Worm (Caenorhabditis elegans) whole organism, young adult: ENCODE measurements around the gene hsp-12.2.
A peak's percentile ranks its signal among the peaks of the same experiment; 100 is the strongest.

Experiments used
- B0019.2 ChIP-seq: fragments of 200-800 bp; sonication (Bioruptor generic); conservative IDR thresholded peaks from 2 replicates; pipeline ENCODE4 v1.3.6; 2022; ENCODE audit warnings: missing genetic modification reagents, missing genetic modification characterization, missing compliant biosample characterization
- F22D6.2 ChIP-seq: sonication (generic microtip); optimal IDR thresholded peaks from 2 replicates; lab custom pipeline; 2016; ENCODE audit warnings: mild to moderate bottlenecking, missing genetic modification characterization, missing compliant biosample characterization
- F33H1.4 ChIP-seq: fragments of 200-800 bp; sonication (Bioruptor generic); IDR thresholded peaks from 2 replicates; pipeline ENCODE4 v1.3.6; 2022; ENCODE audit warnings: missing genetic modification reagents, missing genetic modification characterization, missing compliant biosample characterization
- F37B4.10 ChIP-seq: fragments of 200-800 bp; sonication (Bioruptor generic); IDR thresholded peaks from 2 replicates; pipeline ENCODE4 v1.3.6; 2022; ENCODE audit warnings: missing genetic modification characterization, missing compliant biosample characterization
- F39B2.1 ChIP-seq: fragments of 200-800 bp; sonication (Bioruptor generic); IDR thresholded peaks from 2 replicates; pipeline ENCODE4 v1.3.6; 2022; ENCODE audit warnings: missing genetic modification reagents, missing genetic modification characterization, missing compliant biosample characterization
- F57A8.1 ChIP-seq: fragments of 200-800 bp; sonication (Bioruptor generic); optimal IDR thresholded peaks from 2 replicates; lab custom pipeline; 2018; ENCODE audit warnings: mild to moderate bottlenecking, missing genetic modification characterization, moderate library complexity, missing compliant biosample characterization
- F57C9.4 ChIP-seq: sonication (generic microtip); optimal IDR thresholded peaks from 2 replicates; lab custom pipeline; 2017; ENCODE audit warnings: mild to moderate bottlenecking, missing genetic modification characterization, missing compliant biosample characterization
- Y56A3A.18 ChIP-seq: fragments of 200-800 bp; sonication (Bioruptor generic); IDR thresholded peaks from 2 replicates; pipeline ENCODE4 v1.3.6; 2022; ENCODE audit warnings: missing genetic modification reagents, missing genetic modification characterization, missing compliant biosample characterization
- Y79H2A.3 ChIP-seq: fragments of 200-800 bp; sonication (Bioruptor generic); conservative IDR thresholded peaks from 2 replicates; pipeline ENCODE4 v1.3.6; 2022; ENCODE audit warnings: missing genetic modification reagents, missing genetic modification characterization, missing compliant biosample characterization
- ama-1 ChIP-seq, 3 experiments: fragments of 150-350 bp in 1 of 3; sonication (generic microtip) in 2 of 3; optimal IDR thresholded peaks; 2 replicates each; lab custom pipeline; 2014 to 2018; ENCODE audit warnings: missing biosample characterization in 2 of 3, missing genetic modification characterization in 2 of 3, missing genetic modification reagents in 2 of 3
- aptf-2 ChIP-seq: fragments of 200-800 bp; sonication (Bioruptor generic); conservative IDR thresholded peaks from 2 replicates; pipeline ENCODE4 v1.3.6; 2022; ENCODE audit warnings: missing genetic modification reagents, missing genetic modification characterization, missing compliant biosample characterization
- aptf-3 ChIP-seq: fragments of 200-800 bp; sonication (Bioruptor generic); IDR thresholded peaks from 2 replicates; pipeline ENCODE4 v1.3.6; 2022; ENCODE audit warnings: missing genetic modification characterization, missing compliant biosample characterization
- bed-1 ChIP-seq: fragments of 200-800 bp; sonication (Bioruptor generic); IDR thresholded peaks from 2 replicates; pipeline ENCODE4 v1.3.6; 2022; ENCODE audit warnings: missing genetic modification reagents, missing genetic modification characterization, missing compliant biosample characterization
- cebp-1 ChIP-seq, 2 experiments: fragments of 200-800 bp in 1 of 2; sonication (Bioruptor generic) in 1 of 2; sonication (generic microtip) in 1 of 2; IDR thresholded peaks in 1 of 2; optimal IDR thresholded peaks in 1 of 2; 2 replicates each; pipeline versions ENCODE4 v1.3.6 to Lab custom; 2017 to 2022; ENCODE audit warnings: missing compliant biosample characterization in 2 of 2, missing genetic modification characterization in 2 of 2, mild to moderate bottlenecking in 1 of 2, missing genetic modification reagents in 1 of 2, moderate library complexity in 1 of 2
- ceh-100 ChIP-seq: fragments of 200-800 bp; sonication (Bioruptor generic); IDR thresholded peaks from 2 replicates; pipeline ENCODE4 v1.3.6; 2022; ENCODE audit warnings: missing genetic modification reagents, missing genetic modification characterization, missing compliant biosample characterization
- ceh-27 ChIP-seq: fragments of 200-800 bp; sonication (Bioruptor generic); optimal IDR thresholded peaks from 2 replicates; lab custom pipeline; 2018; ENCODE audit warnings: mild to moderate bottlenecking, missing genetic modification characterization, moderate library complexity, missing compliant biosample characterization
- die-1 ChIP-seq: sonication (generic microtip); optimal IDR thresholded peaks from 2 replicates; lab custom pipeline; 2016; ENCODE audit warnings: missing genotype, mild to moderate bottlenecking, missing genetic modification characterization, missing compliant biosample characterization
- dpff-1 ChIP-seq: sonication (generic microtip); optimal IDR thresholded peaks from 2 replicates; lab custom pipeline; 2017; ENCODE audit warnings: mild to moderate bottlenecking, missing genetic modification characterization, missing compliant biosample characterization
- egl-44 ChIP-seq: fragments of 200-800 bp; sonication (Bioruptor generic); IDR thresholded peaks from 2 replicates; pipeline ENCODE4 v1.3.6; 2022; ENCODE audit warnings: missing genetic modification reagents, missing genetic modification characterization, missing compliant biosample characterization
- egrh-3 ChIP-seq: fragments of 200-800 bp; sonication (Bioruptor generic); IDR thresholded peaks from 2 replicates; pipeline ENCODE4 v1.3.6; 2022; ENCODE audit warnings: missing genetic modification reagents, missing genetic modification characterization, missing compliant biosample characterization
- ekl-4 ChIP-seq: fragments of 200-800 bp; sonication (Bioruptor generic); IDR thresholded peaks from 2 replicates; pipeline ENCODE4 v1.3.6; 2022; ENCODE audit warnings: missing genetic modification reagents, missing genetic modification characterization, missing compliant biosample characterization
- hlh-26 ChIP-seq: fragments of 200-800 bp; sonication (Bioruptor generic); conservative IDR thresholded peaks from 2 replicates; pipeline ENCODE4 v1.3.6; 2022; ENCODE audit warnings: missing genetic modification reagents, missing genetic modification characterization, missing compliant biosample characterization
- hmg-20 ChIP-seq: fragments of 200-800 bp; sonication (Bioruptor generic); IDR thresholded peaks from 2 replicates; pipeline ENCODE4 v1.3.6; 2022; ENCODE audit warnings: missing genetic modification reagents, missing genetic modification characterization, missing compliant biosample characterization
- lin-26 ChIP-seq: fragments of 200-800 bp; sonication (Bioruptor generic); IDR thresholded peaks from 2 replicates; pipeline ENCODE4 v1.3.6; 2022; ENCODE audit warnings: missing genetic modification reagents, missing genetic modification characterization, missing compliant biosample characterization
- lin-35 ChIP-seq, 3 experiments: fragments of 150-350 bp in 2 of 3; sonication (generic microtip) in 1 of 3; optimal IDR thresholded peaks; 2 replicates each; lab custom pipeline; 2014 to 2018; ENCODE audit warnings: missing biosample characterization in 3 of 3, missing genetic modification characterization in 3 of 3, missing genetic modification reagents in 3 of 3
- lsy-27 ChIP-seq: sonication (generic microtip); optimal IDR thresholded peaks from 2 replicates; lab custom pipeline; 2017; ENCODE audit warnings: missing genetic modification characterization, mild to moderate bottlenecking, missing compliant biosample characterization, antibody characterized with exemption, missing genotype, borderline replicate concordance; ENCODE audit not compliant: insufficient read depth
- madf-10 ChIP-seq: sonication (generic microtip); optimal IDR thresholded peaks from 2 replicates; lab custom pipeline; 2016; ENCODE audit warnings: mild to moderate bottlenecking, missing genetic modification characterization, missing compliant biosample characterization
- madf-3 ChIP-seq: fragments of 200-800 bp; sonication (Bioruptor generic); IDR thresholded peaks from 2 replicates; pipeline ENCODE4 v1.3.6; 2022; ENCODE audit warnings: missing genetic modification reagents, missing genetic modification characterization, missing compliant biosample characterization
- mcd-1 ChIP-seq: fragments of 200-800 bp; sonication (Bioruptor generic); IDR thresholded peaks from 2 replicates; pipeline ENCODE4 v1.3.6; 2022; ENCODE audit warnings: missing genetic modification reagents, missing genetic modification characterization, missing compliant biosample characterization
- mel-28 ChIP-seq: sonication (generic microtip); optimal IDR thresholded peaks from 2 replicates; lab custom pipeline; 2016; ENCODE audit warnings: borderline replicate concordance, mild to moderate bottlenecking, missing genetic modification characterization, missing compliant biosample characterization
- mes-4 ChIP-seq: sonication (generic microtip); optimal IDR thresholded peaks from 2 replicates; lab custom pipeline; 2016; ENCODE audit warnings: missing genotype, missing genetic modification characterization, missing compliant biosample characterization
- mxl-1 ChIP-seq: sonication (generic microtip); optimal IDR thresholded peaks from 2 replicates; lab custom pipeline; 2016; ENCODE audit warnings: missing genetic modification characterization, missing compliant biosample characterization
- nfyb-1 ChIP-seq: fragments of 200-800 bp; sonication (Bioruptor generic); IDR thresholded peaks from 2 replicates; pipeline ENCODE4 v1.3.6; 2022; ENCODE audit warnings: missing genetic modification reagents, missing genetic modification characterization, missing compliant biosample characterization
- nhr-80 ChIP-seq: sonication (generic microtip); optimal IDR thresholded peaks from 2 replicates; lab custom pipeline; 2016; ENCODE audit warnings: missing genetic modification characterization, missing compliant biosample characterization
- sea-2 ChIP-seq: fragments of 200-800 bp; sonication (Bioruptor generic); IDR thresholded peaks from 2 replicates; pipeline ENCODE4 v1.3.6; 2022; ENCODE audit warnings: missing genetic modification characterization, missing compliant biosample characterization
- tlf-1 ChIP-seq: fragments of 200-800 bp; sonication (Bioruptor generic); optimal IDR thresholded peaks from 2 replicates; lab custom pipeline; 2018; ENCODE audit warnings: mild to moderate bottlenecking, missing genetic modification characterization, missing compliant biosample characterization
- unc-130 ChIP-seq: sonication (generic microtip); optimal IDR thresholded peaks from 2 replicates; lab custom pipeline; 2016; ENCODE audit warnings: missing genetic modification reagents, missing genetic modification characterization, missing compliant biosample characterization
- unc-62 ChIP-seq: fragments of 150-350 bp; optimal IDR thresholded peaks from 2 replicates; lab custom pipeline; 2014; ENCODE audit warnings: missing biosample characterization, missing genetic modification reagents, missing genetic modification characterization
- zfh-2 ChIP-seq: fragments of 200-800 bp; sonication (Bioruptor generic); conservative IDR thresholded peaks from 2 replicates; pipeline ENCODE4 v1.3.6; 2022; ENCODE audit warnings: missing genetic modification reagents, missing genetic modification characterization, missing compliant biosample characterization
- ztf-22 ChIP-seq: fragments of 200-800 bp; sonication (Bioruptor generic); optimal IDR thresholded peaks from 2 replicates; lab custom pipeline; 2018; ENCODE audit warnings: mild to moderate bottlenecking, missing genetic modification characterization, moderate library complexity, missing compliant biosample characterization
- ztf-25 ChIP-seq: fragments of 200-800 bp; sonication (Bioruptor generic); IDR thresholded peaks from 2 replicates; pipeline ENCODE4 v1.3.6; 2022; ENCODE audit warnings: missing genetic modification reagents, missing genetic modification characterization, missing compliant biosample characterization
- ztf-28 ChIP-seq: fragments of 200-800 bp; sonication (Bioruptor generic); IDR thresholded peaks from 2 replicates; pipeline ENCODE4 v1.3.6; 2022; ENCODE audit warnings: missing genetic modification reagents, missing genetic modification characterization, missing compliant biosample characterization
- ztf-6 ChIP-seq: fragments of 200-800 bp; sonication (Bioruptor generic); IDR thresholded peaks from 2 replicates; pipeline ENCODE4 v1.3.6; 2022; ENCODE audit warnings: missing genetic modification reagents, missing genetic modification characterization, missing compliant biosample characterization

hsp-12.2 gene

ce11 chrIII:8106476-8106875 is 31.4 kb upstream of the hsp-12.2 start (continued):
- peak; percentile 65; the same call in 1 of the 2 replicates for TF ChIP-seq nfyb-1 (GFP tag; lab: Robert Waterston, UW)
- 0 out of 2 replicates have a peak, but pooled peaks have one; percentile 22 for TF ChIP-seq bed-1 (GFP tag; lab: Robert Waterston, UW)
- TF ChIP-seq egl-44 (GFP tag; lab: Robert Waterston, UW), result no peak
- TF ChIP-seq die-1 (tag; lab: Kevin White, UChicago), result peak; percentile 69
- TF ChIP-seq aptf-2 (GFP tag; lab: Robert Waterston, UW), result 0 out of 2 replicates have a peak, but pooled peaks have one; percentile 33
- peak; percentile 27 for TF ChIP-seq mxl-1 (tag; lab: Kevin White, UChicago)

ce11 chrIII:8108490-8108889 is 29.4 kb upstream of the hsp-12.2 start, which contains the start of gene C14B9.3:
Gene C14B9.3 (plus strand): TSS chrIII:8108790.
- TF ChIP-seq tlf-1 (GFP tag; lab: Kevin White, UChicago) (no peak), egl-44 (GFP tag; lab: Robert Waterston, UW) (no peak), F22D6.2 (tag; lab: Kevin White, UChicago) (no peak), zfh-2 (GFP tag; lab: Robert Waterston, UW) (no peak), unc-62 (no peak), dpff-1 (tag; lab: Kevin White, UChicago) (no peak), egrh-3 (GFP tag; lab: Robert Waterston, UW) (no peak), ztf-28 (no peak), sea-2 (GFP tag; lab: Robert Waterston, UW) (no peak), ama-1 (optimal IDR thresholded peaks at IDR 0.05; lab: Kevin White, UChicago) (no peak), ama-1 (GFP tag; optimal IDR thresholded peaks at IDR 0.05; lab: Kevin White, UChicago) (no peak), nhr-80 (tag; lab: Kevin White, UChicago) (no peak), madf-10 (tag; lab: Kevin White, UChicago) (no peak), ztf-6 (GFP tag; lab: Robert Waterston, UW) (no peak), lsy-27 (tag; lab: Kevin White, UChicago) (no peak), hlh-26 (GFP tag; lab: Robert Waterston, UW) (no peak), F57A8.1 (GFP tag; lab: Kevin White, UChicago) (no peak), F57C9.4 (tag; lab: Kevin White, UChicago) (no peak), mes-4 (no peak), unc-130 (no peak)

ce11 chrIII:8109459-8110057 is 28.3 kb upstream of the hsp-12.2 start:
- no peak for TF ChIP-seq madf-3
- TF ChIP-seq lin-35 (GFP tag; optimal IDR thresholded peaks at IDR 0.05; lab: Kevin White, UChicago), result peak in 2 of 3 experiments; percentile 4 to 81
- TF ChIP-seq aptf-3 (GFP tag; lab: Robert Waterston, UW), result no peak
- TF ChIP-seq lin-26 (GFP tag; lab: Robert Waterston, UW), result peak; percentile 95
- TF ChIP-seq F33H1.4 (GFP tag; lab: Robert Waterston, UW), result peak; percentile 61
- TF ChIP-seq ztf-22, result peak; percentile 14
- TF ChIP-seq ztf-6 (GFP tag; lab: Robert Waterston, UW), result peak; percentile 83
- no peak for TF ChIP-seq F37B4.10 (GFP tag; lab: Robert Waterston, UW)
- no peak for TF ChIP-seq unc-62
- peak; percentile 89 for TF ChIP-seq ceh-27
- peak; percentile 83 for TF ChIP-seq Y56A3A.18
- TF ChIP-seq ceh-100 (GFP tag; lab: Robert Waterston, UW), result peak; percentile 57
- no peak for TF ChIP-seq bed-1 (GFP tag; lab: Robert Waterston, UW)
- TF ChIP-seq ekl-4 (GFP tag; lab: Robert Waterston, UW), result peak; percentile 72
- TF ChIP-seq cebp-1 (GFP tag; IDR thresholded peaks at IDR 0.05; lab: Robert Waterston, UW), result no peak
- TF ChIP-seq cebp-1 (tag; optimal IDR thresholded peaks at IDR 0.05; lab: Kevin White, UChicago), result peak; percentile 73
- TF ChIP-seq mel-28 (tag; lab: Kevin White, UChicago), result no peak
- no peak for TF ChIP-seq Y79H2A.3
- peak; percentile 73 for TF ChIP-seq mcd-1 (GFP tag; lab: Robert Waterston, UW)
- no peak for TF ChIP-seq F39B2.1 (GFP tag; lab: Robert Waterston, UW)
- TF ChIP-seq dpff-1 (tag; lab: Kevin White, UChicago), result no peak
- TF ChIP-seq die-1 (tag; lab: Kevin White, UChicago), result peak; percentile 92
- TF ChIP-seq ztf-25, result peak; percentile 83
- TF ChIP-seq B0019.2 (GFP tag; lab: Robert Waterston, UW), result 0 out of 2 replicates have a peak, but pooled peaks have one; percentile 46
- TF ChIP-seq egrh-3 (GFP tag; lab: Robert Waterston, UW), result peak; percentile 52
- TF ChIP-seq hmg-20, result 0 out of 2 replicates have a peak, but pooled peaks have one; percentile 38
- peak; percentile 63 for TF ChIP-seq madf-10 (tag; lab: Kevin White, UChicago)
